Fruit fly (Drosophila melanogaster) whole organism, embryonic: ENCODE data around the gene CG5515.

Experiments used
- Abd-B ChIP-seq: fragments of 200-800 bp; sonication (Bioruptor generic); optimal IDR thresholded peaks from 2 replicates; lab custom pipeline; 2018; ENCODE audit warnings: missing biosample characterization, mild to moderate bottlenecking, missing genetic modification characterization, moderate library complexity
- CG10543 ChIP-seq: fragments of 200-800 bp; sonication (Bioruptor generic); optimal IDR thresholded peaks from 3 replicates; lab custom pipeline; 2017; ENCODE audit warnings: missing biosample characterization, mild to moderate bottlenecking, missing genetic modification characterization, moderate library complexity
- CG11695 ChIP-seq: fragments of 200-800 bp; sonication (Bioruptor generic); IDR thresholded peaks from 3 replicates; pipeline ENCODE4 v1.3.6; 2022; ENCODE audit warnings: missing biosample characterization, missing genetic modification characterization
- CG12391 ChIP-seq: fragments of 200-800 bp; sonication (Bioruptor generic); optimal IDR thresholded peaks from 3 replicates; lab custom pipeline; 2018; ENCODE audit warnings: missing biosample characterization, mild to moderate bottlenecking, missing genetic modification characterization, moderate library complexity
- CG12659 ChIP-seq: fragments of 200-800 bp; sonication (Bioruptor generic); optimal IDR thresholded peaks from 3 replicates; lab custom pipeline; 2017; ENCODE audit warnings: mild to moderate bottlenecking, missing biosample characterization, missing genetic modification reagents, missing genetic modification characterization
- CG13287 ChIP-seq: fragments of 200-800 bp; sonication (Bioruptor generic); IDR thresholded peaks from 2 replicates; pipeline ENCODE4 v1.3.6; 2022; ENCODE audit warnings: missing biosample characterization, missing genetic modification characterization; ENCODE audit not compliant: partially characterized antibody
- CG15514 ChIP-seq: fragments of 200-800 bp; sonication (Bioruptor generic); optimal IDR thresholded peaks from 3 replicates; lab custom pipeline; 2017; ENCODE audit warnings: missing biosample characterization, missing genetic modification characterization, mild to moderate bottlenecking, moderate library complexity, missing genetic modification reagents
- CG31388 ChIP-seq: fragments of 200-800 bp; sonication (Bioruptor generic); optimal IDR thresholded peaks from 2 replicates; lab custom pipeline; 2016; ENCODE audit warnings: missing biosample characterization, missing genetic modification characterization
- CG34376 ChIP-seq: fragments of 200-800 bp; sonication (Bioruptor generic); optimal IDR thresholded peaks from 2 replicates; lab custom pipeline; 2018; ENCODE audit warnings: missing biosample characterization, mild to moderate bottlenecking, missing genetic modification characterization
- CG34422 ChIP-seq: fragments of 200-800 bp; sonication (Bioruptor generic); IDR thresholded peaks from 3 replicates; pipeline ENCODE4 v1.3.6; 2022; ENCODE audit warnings: missing biosample characterization, missing genetic modification characterization
- CG3838 ChIP-seq: fragments of 200-800 bp; sonication (Bioruptor generic); optimal IDR thresholded peaks from 3 replicates; lab custom pipeline; 2016; ENCODE audit warnings: missing biosample characterization, missing genetic modification characterization
- CG4360 ChIP-seq: fragments of 200-800 bp; sonication (Bioruptor generic); IDR thresholded peaks from 2 replicates; pipeline ENCODE4 v1.3.6; 2022; ENCODE audit warnings: missing biosample characterization, missing genetic modification characterization
- CG4820 ChIP-seq: fragments of 200-800 bp; sonication (Bioruptor generic); optimal IDR thresholded peaks from 3 replicates; lab custom pipeline; 2016; ENCODE audit warnings: missing biosample characterization, missing genetic modification characterization
- CG5180 ChIP-seq: fragments of 200-800 bp; sonication (Bioruptor generic); optimal IDR thresholded peaks from 3 replicates; lab custom pipeline; 2017; ENCODE audit warnings: missing biosample characterization, missing genetic modification characterization, mild to moderate bottlenecking, moderate library complexity, missing genetic modification reagents
- CG5953 ChIP-seq: fragments of 200-800 bp; sonication (Bioruptor generic); IDR thresholded peaks from 2 replicates; pipeline ENCODE4 v1.3.6; 2022; ENCODE audit warnings: missing biosample characterization, missing genetic modification characterization
- CG6683 ChIP-seq: fragments of 200-800 bp; sonication (Bioruptor generic); optimal IDR thresholded peaks from 2 replicates; lab custom pipeline; 2017; ENCODE audit warnings: missing biosample characterization, mild to moderate bottlenecking, missing genetic modification characterization, missing genetic modification reagents
- CG8478 ChIP-seq: fragments of >200 bp; optimal IDR thresholded peaks from 2 replicates; lab custom pipeline; 2018
- CG8924 ChIP-seq: fragments of 200-800 bp; optimal IDR thresholded peaks from 3 replicates; lab custom pipeline; 2019; ENCODE audit warnings: missing biosample characterization, mild to moderate bottlenecking, missing genetic modification characterization, moderate library complexity
- CG9817 ChIP-seq: fragments of 200-800 bp; sonication (Bioruptor generic); optimal IDR thresholded peaks from 2 replicates; lab custom pipeline; 2018; ENCODE audit warnings: missing biosample characterization, mild to moderate bottlenecking, missing genetic modification characterization, moderate library complexity
- CTCF ChIP-seq: fragments of 200-800 bp; sonication (Bioruptor generic); optimal IDR thresholded peaks from 2 replicates; lab custom pipeline; 2017; ENCODE audit warnings: missing biosample characterization, mild to moderate bottlenecking, missing genetic modification characterization, moderate library complexity
- Dll ChIP-seq: fragments of 200-800 bp; sonication (Bioruptor generic); IDR thresholded peaks from 4 replicates; pipeline ENCODE4 v1.3.6; 2022; ENCODE audit warnings: missing biosample characterization, missing genetic modification characterization; ENCODE audit not compliant: partially characterized antibody
- Fer1 ChIP-seq: fragments of 200-800 bp; sonication (Bioruptor generic); optimal IDR thresholded peaks from 2 replicates; lab custom pipeline; 2017; ENCODE audit warnings: missing biosample characterization, mild to moderate bottlenecking, missing genetic modification characterization
- Gug ChIP-seq: fragments of 200-800 bp; sonication (Bioruptor generic); IDR thresholded peaks from 4 replicates; pipeline ENCODE4 v1.3.6; 2022; ENCODE audit warnings: missing biosample characterization, missing genetic modification characterization
- Hsf ChIP-seq: fragments of 200-800 bp; sonication (Bioruptor generic); optimal IDR thresholded peaks from 3 replicates; lab custom pipeline; 2016; ENCODE audit warnings: missing biosample characterization, missing genetic modification characterization
- Max ChIP-seq: fragments of 200-800 bp; sonication (Bioruptor generic); optimal IDR thresholded peaks from 2 replicates; lab custom pipeline; 2016; ENCODE audit warnings: missing biosample characterization, mild to moderate bottlenecking, missing genetic modification characterization
- Rx ChIP-seq: fragments of 200-800 bp; sonication (Bioruptor generic); IDR thresholded peaks from 2 replicates; pipeline ENCODE4 v1.3.6; 2022; ENCODE audit warnings: missing biosample characterization, missing genetic modification characterization
- Scr ChIP-seq: fragments of 200-800 bp; sonication (Bioruptor generic); IDR thresholded peaks from 2 replicates; pipeline ENCODE4 v1.3.6; 2022; ENCODE audit warnings: missing biosample characterization, missing genetic modification characterization; ENCODE audit not compliant: partially characterized antibody
- Ssrp ChIP-seq: fragments of 200-800 bp; sonication (Bioruptor generic); optimal IDR thresholded peaks from 2 replicates; lab custom pipeline; 2018; ENCODE audit warnings: missing biosample characterization, mild to moderate bottlenecking, missing genetic modification characterization, moderate library complexity
- Trl ChIP-seq, 3 experiments: fragments of >200 bp in 2 of 3; fragments of 200-800 bp in 1 of 3; sonication (Bioruptor generic) in 1 of 3; optimal IDR thresholded peaks; 2 replicates in 1 of 3; 3 replicates in 2 of 3; lab custom pipeline; 2016 to 2017; ENCODE audit warnings: missing biosample characterization in 1 of 3, missing genetic modification characterization in 1 of 3
- cg ChIP-seq: fragments of 200-800 bp; sonication (Bioruptor generic); optimal IDR thresholded peaks from 3 replicates; lab custom pipeline; 2019; ENCODE audit warnings: missing biosample characterization, mild to moderate bottlenecking, missing genetic modification characterization, moderate library complexity
- chinmo ChIP-seq: fragments of 200-800 bp; sonication (Bioruptor generic); IDR thresholded peaks from 4 replicates; pipeline ENCODE4 v1.3.6; 2022; ENCODE audit warnings: missing biosample characterization, missing genetic modification characterization; ENCODE audit not compliant: partially characterized antibody
- ci ChIP-seq: fragments of 200-800 bp; sonication (Bioruptor generic); IDR thresholded peaks from 3 replicates; pipeline ENCODE4 v1.3.6; 2022; ENCODE audit warnings: missing biosample characterization, missing genetic modification characterization
- dpn ChIP-seq, 2 experiments: fragments of 200-800 bp; sonication (Bioruptor generic); optimal IDR thresholded peaks; 3 replicates each; lab custom pipeline; 2016; ENCODE audit warnings: missing biosample characterization in 2 of 2, missing genetic modification characterization in 2 of 2
- ewg ChIP-seq: fragments of 200-800 bp; sonication (Bioruptor generic); optimal IDR thresholded peaks from 3 replicates; lab custom pipeline; 2017; ENCODE audit warnings: mild to moderate bottlenecking, missing biosample characterization, missing genetic modification reagents, missing genetic modification characterization
- exex ChIP-seq: fragments of 200-800 bp; sonication (Bioruptor generic); optimal IDR thresholded peaks from 4 replicates; lab custom pipeline; 2018; ENCODE audit warnings: missing biosample characterization, mild to moderate bottlenecking, missing genetic modification characterization, moderate library complexity
- ftz-f1 ChIP-seq: fragments of 200-800 bp; sonication (Bioruptor generic); optimal IDR thresholded peaks from 2 replicates; lab custom pipeline; 2016; ENCODE audit warnings: missing biosample characterization, missing genetic modification characterization
- hb ChIP-seq: fragments of 200-800 bp; sonication (Bioruptor generic); IDR thresholded peaks from 3 replicates; pipeline ENCODE4 v1.3.6; 2022; ENCODE audit warnings: missing biosample characterization, missing genetic modification characterization; ENCODE audit not compliant: partially characterized antibody
- jumu ChIP-seq: fragments of 200-800 bp; sonication (Bioruptor generic); optimal IDR thresholded peaks from 3 replicates; lab custom pipeline; 2016; ENCODE audit warnings: missing biosample characterization, missing genetic modification characterization
- knrl ChIP-seq: fragments of 200-800 bp; sonication (Bioruptor generic); IDR thresholded peaks from 3 replicates; pipeline ENCODE4 v1.3.6; 2022; ENCODE audit warnings: missing biosample characterization, missing genetic modification characterization; ENCODE audit not compliant: partially characterized antibody
- nmo ChIP-seq: fragments of 200-800 bp; sonication (Bioruptor generic); optimal IDR thresholded peaks from 2 replicates; lab custom pipeline; 2018; ENCODE audit warnings: missing biosample characterization, mild to moderate bottlenecking, missing genetic modification characterization, moderate library complexity
- nom ChIP-seq: fragments of 200-800 bp; sonication (Bioruptor generic); optimal IDR thresholded peaks from 2 replicates; lab custom pipeline; 2017; ENCODE audit warnings: missing biosample characterization, missing genetic modification characterization, mild to moderate bottlenecking, moderate library complexity, missing genetic modification reagents
- phol ChIP-seq: fragments of 200-800 bp; sonication (Bioruptor generic); optimal IDR thresholded peaks from 3 replicates; lab custom pipeline; 2018; ENCODE audit warnings: missing biosample characterization, mild to moderate bottlenecking, missing genetic modification characterization, moderate library complexity
- prd ChIP-seq, 3 experiments: fragments of >200 bp in 2 of 3; fragments of 200-800 bp in 1 of 3; sonication (Bioruptor generic) in 1 of 3; optimal IDR thresholded peaks in 2 of 3; IDR thresholded peaks in 1 of 3; 2 replicates in 2 of 3; 3 replicates in 1 of 3; pipeline versions ENCODE4 v1.3.6 to Lab custom; 2017 to 2022; ENCODE audit warnings: missing biosample characterization in 1 of 3, missing genetic modification characterization in 1 of 3
- repo ChIP-seq: fragments of 200-800 bp; sonication (Bioruptor generic); optimal IDR thresholded peaks from 2 replicates; lab custom pipeline; 2016; ENCODE audit warnings: missing biosample characterization, missing genetic modification characterization
- sna ChIP-seq: fragments of 200-800 bp; sonication (Bioruptor generic); IDR thresholded peaks from 2 replicates; pipeline ENCODE4 v1.3.6; 2022; ENCODE audit warnings: missing biosample characterization, missing genetic modification characterization; ENCODE audit not compliant: partially characterized antibody
- tgo ChIP-seq: fragments of 200-800 bp; sonication (Bioruptor generic); IDR thresholded peaks from 3 replicates; pipeline ENCODE4 v1.3.6; 2022; ENCODE audit warnings: missing biosample characterization, missing genetic modification characterization

CG5515 gene

DNA sequence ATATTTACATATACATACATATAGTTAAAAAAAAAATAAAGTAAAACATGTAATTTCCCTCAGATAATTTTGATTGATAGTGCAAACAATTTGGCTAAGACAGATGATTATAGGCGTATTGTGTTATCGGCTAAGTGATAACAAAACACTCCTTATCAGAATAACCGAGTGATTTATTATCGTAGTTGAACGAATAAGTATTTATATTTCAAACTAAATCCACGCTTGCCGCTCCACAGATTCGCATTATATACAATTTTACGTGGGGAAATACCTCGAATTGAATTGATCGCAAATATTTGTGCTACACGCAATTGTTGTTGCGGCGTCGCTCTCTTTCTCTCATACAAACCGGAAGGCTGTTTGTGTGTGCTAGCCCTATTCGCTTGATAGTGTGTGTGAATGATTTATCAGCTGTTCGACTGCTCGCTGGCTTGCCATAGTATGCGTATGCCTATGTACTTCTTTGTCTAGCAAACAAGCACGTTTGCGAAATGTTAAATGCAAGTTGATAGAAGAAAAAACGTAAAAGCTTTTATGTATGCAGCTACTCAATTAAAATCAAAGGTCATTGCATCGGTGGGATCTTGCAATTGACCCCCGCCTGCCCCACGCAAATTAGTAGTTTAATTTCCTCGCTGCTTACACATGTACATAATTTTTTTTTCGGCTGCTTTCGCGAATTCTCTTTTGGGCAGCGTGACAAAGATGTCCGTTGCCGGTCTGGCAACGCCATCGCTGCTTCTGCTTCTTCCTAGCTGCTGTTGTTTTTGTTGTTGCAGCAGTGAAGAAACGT, 44.9 kb upstream of the CG5515 start (continued):
- TF ChIP-seq Dll (0 out of 4 replicates have a peak, but pooled peaks have one; percentile 11), tgo (GFP tag; lab: Robert Waterston, UW) (0 out of 3 replicates have a peak, but pooled peaks have one; percentile 17), CG12391 (tag; lab: Kevin White, UChicago) (peak; percentile 37), CG34422 (GFP tag; lab: Robert Waterston, UW) (peak; percentile 64; the same call in 1 of the 3 replicates), Gug (peak; percentile 8; the same call in 1 of the 4 replicates), CG8924 (peak; percentile 22), CG31388 (no peak), Fer1 (GFP tag; lab: Kevin White, UChicago) (peak; percentile 4), CG12659 (GFP tag; lab: Kevin White, UChicago) (peak; percentile 18), CTCF (GFP tag; lab: Kevin White, UChicago) (no peak), repo (GFP tag; lab: Kevin White, UChicago) (peak; percentile 24), Rx (GFP tag; lab: Robert Waterston, UW) (no peak), phol (tag; lab: Kevin White, UChicago) (peak; percentile 53), knrl (no peak), sna (0 out of 2 replicates have a peak, but pooled peaks have one; percentile 18), prd (optimal IDR thresholded peaks at IDR 0.05; lab: Kevin White, UChicago) (no peak), prd (GFP tag; IDR thresholded peaks at IDR 0.05; lab: Robert Waterston, UW) (0 out of 3 replicates have a peak, but pooled peaks have one; percentile 12), CG15514 (peak; percentile 14), jumu (GFP tag; lab: Kevin White, UChicago) (peak; percentile 12), nmo (peak; percentile 44), ewg (GFP tag; lab: Kevin White, UChicago) (no peak), nom (GFP tag; lab: Kevin White, UChicago) (peak; percentile 0), ci (GFP tag; lab: Robert Waterston, UW) (peak; percentile 57; the same call in 1 of the 3 replicates), CG4820 (GFP tag; lab: Kevin White, UChicago) (no peak), CG10543 (no peak), Scr (GFP tag; lab: Robert Waterston, UW) (no peak), Hsf (GFP tag; lab: Kevin White, UChicago) (peak; percentile 5), Trl (optimal IDR thresholded peaks at IDR 0.05; lab: Kevin White, UChicago) (peak in 1 of 2 experiments; percentile 26), Trl (GFP tag; optimal IDR thresholded peaks at IDR 0.05; lab: Kevin White, UChicago) (no peak), CG34376 (GFP tag; lab: Kevin White, UChicago) (peak; percentile 14), CG5953 (GFP tag; lab: Robert Waterston, UW) (peak; percentile 34; the same call in 1 of the 2 replicates), chinmo (GFP tag; lab: Robert Waterston, UW) (0 out of 4 replicates have a peak, but pooled peaks have one; percentile 28), CG3838 (GFP tag; lab: Kevin White, UChicago) (no peak), dpn (GFP tag; optimal IDR thresholded peaks at IDR 0.05; lab: Kevin White, UChicago) (peak in 1 of 2 experiments; percentile 26), CG11695 (GFP tag; lab: Robert Waterston, UW) (0 out of 3 replicates have a peak, but pooled peaks have one; percentile 8), CG4360 (peak; percentile 84), Abd-B (GFP tag; lab: Kevin White, UChicago) (no peak), CG13287 (GFP tag; lab: Robert Waterston, UW) (peak; percentile 12; the same call in 1 of the 2 replicates), CG8478 (lab: Kevin White, UChicago) (peak; percentile 36), exex (tag; lab: Kevin White, UChicago) (peak; percentile 56), CG9817 (tag; lab: Kevin White, UChicago) (peak; percentile 8), CG6683 (GFP tag; lab: Kevin White, UChicago) (no peak), CG5180 (GFP tag; lab: Kevin White, UChicago) (peak; percentile 76), hb (GFP tag; lab: Robert Waterston, UW) (no peak), Ssrp (tag; lab: Kevin White, UChicago) (peak; percentile 16), cg (peak; percentile 78), ftz-f1 (no peak), Max (GFP tag; lab: Kevin White, UChicago) (peak; percentile 15)
